Worm (Caenorhabditis elegans): Measurements from ENCODE around the gene gipc-1.

Gene gipc-1

ce11 chrIII:4873395-4873794 lies 2.8 kb downstream of the gipc-1 start:
- TF ChIP-seq peb-1 (tag; optimal IDR thresholded peaks at IDR 0.05) (no peak), nhr-25 (tag; optimal IDR thresholded peaks at IDR 0.05) (no peak), blmp-1 (tag; optimal IDR thresholded peaks at IDR 0.05; ENCODE audit: insufficient read depth) (no peak), ztf-11 (tag; optimal IDR thresholded peaks at IDR 0.05) (no peak), lin-11 (tag; optimal IDR thresholded peaks at IDR 0.05) (no peak), skn-1 (tag; optimal IDR thresholded peaks at IDR 0.05) (no peak), mab-5 (tag; optimal IDR thresholded peaks at IDR 0.05) (no peak), unc-39 (tag; optimal IDR thresholded peaks at IDR 0.05) (no peak), aly-2 (tag; optimal IDR thresholded peaks at IDR 0.05) (no peak), nhr-6 (tag; optimal IDR thresholded peaks at IDR 0.05) (no peak), ztf-1 (GFP tag; conservative IDR thresholded peaks at IDR 0.05) (no peak), elt-3 (tag; optimal IDR thresholded peaks at IDR 0.05) (no peak), sem-4 (tag; optimal IDR thresholded peaks at IDR 0.05) (no peak), Y55F3AM.14 (GFP tag; optimal IDR thresholded peaks at IDR 0.05) (no peak), nhr-77 (tag; optimal IDR thresholded peaks at IDR 0.05) (no peak)

ce11 chrIII:4874671-4875070 lies 4.1 kb downstream of the gipc-1 start, which contains the start of gene C35D10.12:
Gene C35D10.12 (minus strand): TSS chrIII:4874771.
- TF ChIP-seq skn-1 (tag; optimal IDR thresholded peaks at IDR 0.05) (no peak), aly-2 (tag; optimal IDR thresholded peaks at IDR 0.05) (no peak), mbf-1 (tag; optimal IDR thresholded peaks at IDR 0.05) (no peak), snpc-4 (tag; optimal IDR thresholded peaks at IDR 0.05) (no peak), nhr-12 (tag; optimal IDR thresholded peaks at IDR 0.05) (no peak), lin-39 (tag; optimal IDR thresholded peaks at IDR 0.05) (no peak), blmp-1 (tag; optimal IDR thresholded peaks at IDR 0.05; ENCODE audit: insufficient read depth) (no peak), elt-1 (tag; optimal IDR thresholded peaks at IDR 0.05) (no peak), F13H6.1 (tag; optimal IDR thresholded peaks at IDR 0.05) (no peak), ZK546.5 (tag; optimal IDR thresholded peaks at IDR 0.05) (no peak), nhr-237 (tag; optimal IDR thresholded peaks at IDR 0.05) (no peak), alr-1 (tag; optimal IDR thresholded peaks at IDR 0.05) (no peak), mab-5 (tag; optimal IDR thresholded peaks at IDR 0.05) (no peak), unc-62 (GFP tag; optimal IDR thresholded peaks at IDR 0.05) (no peak)

- TF ChIP-seq ZK546.5 (tag; optimal IDR thresholded peaks at IDR 0.05) (no peak), lin-11 (tag; optimal IDR thresholded peaks at IDR 0.05) (peak; percentile 4), mdl-1 (tag; optimal IDR thresholded peaks at IDR 0.05) (no peak), C34F6.9 (tag; optimal IDR thresholded peaks at IDR 0.05) (peak; percentile 49), nhr-129 (tag; optimal IDR thresholded peaks at IDR 0.05) (peak; percentile 50), sma-9 (GFP tag; optimal IDR thresholded peaks at IDR 0.05) (peak; percentile 9), sma-9 (tag; optimal IDR thresholded peaks at IDR 0.05) (no peak)
Measured at ce11 chrIII:4875663-4876062, 5.1 kb downstream of the gipc-1 start.

- TF ChIP-seq lsy-2 (tag; optimal IDR thresholded peaks at IDR 0.05), result peak in 1 of 2 experiments; percentile 70
- no peak for TF ChIP-seq dmd-4 (tag; optimal IDR thresholded peaks at IDR 0.05)
- peak; percentile 1 for TF ChIP-seq F13H6.1 (tag; optimal IDR thresholded peaks at IDR 0.05)
- TF ChIP-seq ztf-4 (tag; optimal IDR thresholded peaks at IDR 0.05), result no peak
- no peak for TF ChIP-seq nhr-77 (tag; optimal IDR thresholded peaks at IDR 0.05)
- peak; percentile 66 for TF ChIP-seq C34F6.9 (tag; optimal IDR thresholded peaks at IDR 0.05)
- TF ChIP-seq crh-2 (tag; optimal IDR thresholded peaks at IDR 0.05), result peak; percentile 15
- TF ChIP-seq sma-3 (GFP tag; optimal IDR thresholded peaks at IDR 0.05), result peak; percentile 13
- TF ChIP-seq blmp-1 (tag; optimal IDR thresholded peaks at IDR 0.05; ENCODE audit: insufficient read depth), result no peak
- peak; percentile 88 for TF ChIP-seq gmeb-1 (tag; optimal IDR thresholded peaks at IDR 0.05)
- no peak for TF ChIP-seq unc-62 (GFP tag; optimal IDR thresholded peaks at IDR 0.05)
- TF ChIP-seq nhr-12 (tag; optimal IDR thresholded peaks at IDR 0.05), result no peak
- TF ChIP-seq unc-55 (GFP tag; optimal IDR thresholded peaks at IDR 0.05), result peak; percentile 71
- no peak for TF ChIP-seq lin-11 (tag; optimal IDR thresholded peaks at IDR 0.05)
- TF ChIP-seq nhr-129 (tag; optimal IDR thresholded peaks at IDR 0.05), result peak; percentile 54
- peak; percentile 15 for TF ChIP-seq mab-5 (tag; optimal IDR thresholded peaks at IDR 0.05)
- peak; percentile 68 for TF ChIP-seq fos-1 (tag; optimal IDR thresholded peaks at IDR 0.05)
Measured at ce11 chrIII:4878281-4878680, 7.7 kb downstream of the gipc-1 start, which contains the start of the genes tost-1 and arx-6. Gene tost-1 (minus strand): TSS chrIII:4878311. Gene arx-6 (plus strand): TSS chrIII:4878658.
